Worm (Caenorhabditis elegans) whole organism, mixed stage, embryonic: ENCODE results near the gene C46C11.3.

ENCODE experiments used
- ceh-39 ChIP-seq: fragments of 150-350 bp; optimal IDR thresholded peaks from 2 replicates; lab custom pipeline; 2014; ENCODE audit warnings: missing biosample characterization, missing genetic modification characterization
- ceh-43 ChIP-seq: fragments of 200-800 bp; sonication (Bioruptor generic); optimal IDR thresholded peaks from 2 replicates; lab custom pipeline; 2018; ENCODE audit warnings: mild to moderate bottlenecking, missing genetic modification characterization, moderate library complexity, missing compliant biosample characterization
- lin-13 ChIP-seq: fragments of 150-350 bp; optimal IDR thresholded peaks from 2 replicates; lab custom pipeline; 2014; ENCODE audit warnings: missing biosample characterization, missing genetic modification characterization
- lsy-2 ChIP-seq: fragments of 150-350 bp; optimal IDR thresholded peaks from 2 replicates; lab custom pipeline; 2014; ENCODE audit warnings: missing biosample characterization, missing genetic modification characterization
- pha-4 ChIP-seq: fragments of 150-350 bp; optimal IDR thresholded peaks from 2 replicates; lab custom pipeline; 2018; ENCODE audit warnings: missing biosample characterization, missing genetic modification reagents, missing genetic modification characterization
- snpc-4 ChIP-seq: fragments of 150-350 bp; optimal IDR thresholded peaks from 2 replicates; lab custom pipeline; 2014; ENCODE audit warnings: missing biosample characterization, missing genetic modification characterization
- unc-39 ChIP-seq: fragments of 150-350 bp; optimal IDR thresholded peaks from 2 replicates; lab custom pipeline; 2014; ENCODE audit warnings: missing biosample characterization, missing genetic modification characterization

DNA sequence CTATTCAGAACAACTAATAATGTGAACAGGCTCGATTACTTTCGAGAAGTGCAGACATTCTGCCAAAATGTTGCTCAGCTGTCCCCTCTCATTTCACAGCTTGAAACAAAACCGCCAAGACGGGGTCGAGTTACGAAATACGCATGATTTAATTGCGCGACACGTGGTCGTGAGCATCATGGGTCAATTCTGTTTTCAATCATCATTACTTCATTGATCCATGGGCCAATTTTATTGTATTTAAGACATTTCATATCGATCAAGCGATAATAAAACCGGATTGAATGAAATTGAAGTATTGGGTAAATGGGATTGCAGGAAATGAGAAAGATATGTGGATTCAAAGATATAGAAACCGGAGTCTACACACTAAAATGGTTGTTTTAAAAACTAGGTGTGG lies 30.8 kb downstream of the C46C11.3 start:
- no peak for TF ChIP-seq pha-4 (tag; lab: Kevin White, UChicago)
- TF ChIP-seq lin-13 (tag; lab: Kevin White, UChicago) = no peak
- TF ChIP-seq ceh-39 = no peak
- TF ChIP-seq unc-39 (tag; lab: Kevin White, UChicago) = no peak
- no peak for TF ChIP-seq snpc-4 (tag; lab: Kevin White, UChicago)
- no peak for TF ChIP-seq lsy-2 (tag; lab: Kevin White, UChicago)
- no peak for TF ChIP-seq ceh-43 (GFP tag; lab: Kevin White, UChicago)
